Worm (Caenorhabditis elegans): ENCODE measurements around the gene nhr-196.

ce11 chrV:15715636-15716035 lies 30.1 kb downstream of the nhr-196 start:
- TF ChIP-seq nhr-76 (tag; optimal IDR thresholded peaks at IDR 0.05), result no peak
- no peak for TF ChIP-seq elt-2 (tag; optimal IDR thresholded peaks at IDR 0.05)
- TF ChIP-seq lsy-2 (tag; optimal IDR thresholded peaks at IDR 0.05), result no peak
- TF ChIP-seq ceh-82 (tag; optimal IDR thresholded peaks at IDR 0.05), result no peak
- TF ChIP-seq rnt-1 (tag; optimal IDR thresholded peaks at IDR 0.05), result no peak
- TF ChIP-seq pqm-1 (tag; optimal IDR thresholded peaks at IDR 0.05), result no peak
- no peak for TF ChIP-seq aly-2 (tag; optimal IDR thresholded peaks at IDR 0.05)
- TF ChIP-seq unc-62 (GFP tag; optimal IDR thresholded peaks at IDR 0.05), result no peak
- no peak for TF ChIP-seq skn-1 (tag; optimal IDR thresholded peaks at IDR 0.05)
- no peak for TF ChIP-seq egl-27 (tag; optimal IDR thresholded peaks at IDR 0.05)
- no peak for TF ChIP-seq nhr-11 (tag; optimal IDR thresholded peaks at IDR 0.05)
- TF ChIP-seq ama-1 (optimal IDR thresholded peaks at IDR 0.05), result no peak
